Fruit fly (Drosophila melanogaster) whole organism, embryonic: ENCODE measurements around the gene Usp8.

Experiments used
- Atf-2 ChIP-seq: fragments of 200-800 bp; sonication (Bioruptor generic); optimal IDR thresholded peaks from 2 replicates; lab custom pipeline; 2016; ENCODE audit warnings: missing biosample characterization, missing genetic modification characterization
- CG1024 ChIP-seq: fragments of 200-800 bp; sonication (Bioruptor generic); IDR thresholded peaks from 2 replicates; pipeline ENCODE4 v1.3.6; 2022; ENCODE audit warnings: missing biosample characterization, missing genetic modification characterization
- CG10462 ChIP-seq: fragments of 200-800 bp; sonication (Bioruptor generic); optimal IDR thresholded peaks from 2 replicates; lab custom pipeline; 2016; ENCODE audit warnings: missing biosample characterization, missing genetic modification characterization
- CG10543 ChIP-seq: fragments of 200-800 bp; sonication (Bioruptor generic); optimal IDR thresholded peaks from 3 replicates; lab custom pipeline; 2017; ENCODE audit warnings: missing biosample characterization, mild to moderate bottlenecking, missing genetic modification characterization, moderate library complexity
- CG10565 ChIP-seq: fragments of 200-800 bp; sonication (Bioruptor generic); optimal IDR thresholded peaks from 3 replicates; lab custom pipeline; 2016; ENCODE audit warnings: missing biosample characterization, mild to moderate bottlenecking, missing genetic modification characterization
- CG11247 ChIP-seq: fragments of 200-800 bp; sonication (Bioruptor generic); IDR thresholded peaks from 2 replicates; pipeline ENCODE4 v1.3.6; 2022; ENCODE audit warnings: missing biosample characterization, missing genetic modification characterization
- CG11504 ChIP-seq: fragments of 200-800 bp; sonication (Bioruptor generic); optimal IDR thresholded peaks from 3 replicates; lab custom pipeline; 2019; ENCODE audit warnings: missing biosample characterization, mild to moderate bottlenecking, missing genetic modification characterization, moderate library complexity
- CG13424 ChIP-seq: fragments of 200-800 bp; sonication (Bioruptor generic); optimal IDR thresholded peaks from 2 replicates; lab custom pipeline; 2019; ENCODE audit warnings: missing biosample characterization, mild to moderate bottlenecking, missing genetic modification characterization, moderate library complexity
- CG1602 ChIP-seq: fragments of 200-800 bp; sonication (Bioruptor generic); optimal IDR thresholded peaks from 3 replicates; lab custom pipeline; 2016; ENCODE audit warnings: missing biosample characterization, missing genetic modification characterization
- CG17385 ChIP-seq: fragments of 200-800 bp; sonication (Bioruptor generic); optimal IDR thresholded peaks from 3 replicates; lab custom pipeline; 2018; ENCODE audit warnings: missing biosample characterization, mild to moderate bottlenecking, missing genetic modification characterization
- CG17612 ChIP-seq: fragments of 200-800 bp; sonication (Bioruptor generic); IDR thresholded peaks from 2 replicates; pipeline ENCODE4 v1.3.6; 2022; ENCODE audit warnings: missing biosample characterization, missing genetic modification characterization
- CG17802 ChIP-seq: fragments of 200-800 bp; sonication (Bioruptor generic); optimal IDR thresholded peaks from 2 replicates; lab custom pipeline; 2018; ENCODE audit warnings: missing biosample characterization, mild to moderate bottlenecking, missing genetic modification characterization, moderate library complexity
- CG2712 ChIP-seq: fragments of 200-800 bp; optimal IDR thresholded peaks from 3 replicates; lab custom pipeline; 2019; ENCODE audit warnings: missing biosample characterization, mild to moderate bottlenecking, missing genetic modification characterization, moderate library complexity
- CG2889 ChIP-seq: fragments of 200-800 bp; sonication (Bioruptor generic); IDR thresholded peaks from 3 replicates; pipeline ENCODE4 v1.3.6; 2022; ENCODE audit warnings: missing biosample characterization, missing genetic modification characterization
- CG34422 ChIP-seq: fragments of 200-800 bp; sonication (Bioruptor generic); IDR thresholded peaks from 3 replicates; pipeline ENCODE4 v1.3.6; 2022; ENCODE audit warnings: missing biosample characterization, missing genetic modification characterization
- CG4328 ChIP-seq: fragments of 200-800 bp; sonication (Bioruptor generic); optimal IDR thresholded peaks from 3 replicates; lab custom pipeline; 2017; ENCODE audit warnings: missing biosample characterization, missing genetic modification reagents, missing genetic modification characterization
- CG5180 ChIP-seq: fragments of 200-800 bp; sonication (Bioruptor generic); optimal IDR thresholded peaks from 3 replicates; lab custom pipeline; 2017; ENCODE audit warnings: missing biosample characterization, missing genetic modification characterization, mild to moderate bottlenecking, moderate library complexity, missing genetic modification reagents
- CG6813 ChIP-seq: fragments of 200-800 bp; sonication (Bioruptor generic); optimal IDR thresholded peaks from 2 replicates; lab custom pipeline; 2017; ENCODE audit warnings: missing biosample characterization, missing genetic modification characterization, mild to moderate bottlenecking, moderate library complexity, missing genetic modification reagents
- CG6854 ChIP-seq: fragments of 200-800 bp; sonication (Bioruptor generic); optimal IDR thresholded peaks from 3 replicates; lab custom pipeline; 2017; ENCODE audit warnings: missing biosample characterization, mild to moderate bottlenecking, missing genetic modification characterization
- CG8944 ChIP-seq: fragments of 200-800 bp; sonication (Bioruptor generic); optimal IDR thresholded peaks from 3 replicates; lab custom pipeline; 2016; ENCODE audit warnings: missing biosample characterization, missing genetic modification characterization
- CG9437 ChIP-seq: fragments of 200-800 bp; sonication (Bioruptor generic); optimal IDR thresholded peaks from 2 replicates; lab custom pipeline; 2018; ENCODE audit warnings: missing biosample characterization, mild to moderate bottlenecking, missing genetic modification characterization
- Camta ChIP-seq: fragments of 200-800 bp; sonication (Bioruptor generic); optimal IDR thresholded peaks from 2 replicates; lab custom pipeline; 2016; ENCODE audit warnings: missing biosample characterization, missing genetic modification characterization
- Fer1 ChIP-seq: fragments of 200-800 bp; sonication (Bioruptor generic); optimal IDR thresholded peaks from 2 replicates; lab custom pipeline; 2017; ENCODE audit warnings: missing biosample characterization, mild to moderate bottlenecking, missing genetic modification characterization
- Fer3 ChIP-seq: fragments of 200-800 bp; sonication (Bioruptor generic); optimal IDR thresholded peaks from 2 replicates; lab custom pipeline; 2018; ENCODE audit warnings: missing biosample characterization, mild to moderate bottlenecking, missing genetic modification characterization, moderate library complexity
- HLHmδ ChIP-seq: fragments of 200-800 bp; sonication (Bioruptor generic); optimal IDR thresholded peaks from 2 replicates; lab custom pipeline; 2018; ENCODE audit warnings: missing biosample characterization, mild to moderate bottlenecking, missing genetic modification characterization, moderate library complexity
- Med ChIP-seq: fragments of 200-800 bp; sonication (Bioruptor generic); peaks from one replicate; lab custom pipeline; 2016; ENCODE audit warnings: missing biosample characterization, missing genetic modification characterization, mild to moderate bottlenecking, inconsistent platforms, moderate library complexity
- Nf-YB ChIP-seq: fragments of 200-800 bp; sonication (Bioruptor generic); optimal IDR thresholded peaks from 3 replicates; lab custom pipeline; 2019; ENCODE audit warnings: missing biosample characterization, mild to moderate bottlenecking, missing genetic modification characterization, moderate library complexity
- Rfx ChIP-seq: fragments of 200-800 bp; sonication (Bioruptor generic); IDR thresholded peaks from 2 replicates; pipeline ENCODE4 v1.3.6; 2022; ENCODE audit warnings: missing biosample characterization, missing genetic modification characterization
- Sox102F ChIP-seq: fragments of 200-800 bp; sonication (Bioruptor generic); optimal IDR thresholded peaks from 2 replicates; lab custom pipeline; 2018; ENCODE audit warnings: missing biosample characterization, mild to moderate bottlenecking, missing genetic modification characterization, moderate library complexity
- Xrp1 ChIP-seq: fragments of 200-800 bp; sonication (Bioruptor generic); IDR thresholded peaks from 2 replicates; pipeline ENCODE4 v1.3.6; 2022; ENCODE audit warnings: missing biosample characterization, missing genetic modification characterization
- az2 ChIP-seq: fragments of 200-800 bp; sonication (Bioruptor generic); optimal IDR thresholded peaks from 3 replicates; lab custom pipeline; 2016; ENCODE audit warnings: missing biosample characterization, missing genetic modification characterization
- chm ChIP-seq: fragments of 200-800 bp; sonication (Bioruptor generic); IDR thresholded peaks from 2 replicates; pipeline ENCODE4 v1.3.6; 2022; ENCODE audit warnings: missing biosample characterization, missing genetic modification characterization
- corto ChIP-seq: fragments of 200-800 bp; sonication (Bioruptor generic); optimal IDR thresholded peaks from 2 replicates; lab custom pipeline; 2016; ENCODE audit warnings: missing biosample characterization, mild to moderate bottlenecking, missing genetic modification characterization, moderate library complexity
- da ChIP-seq: fragments of 200-800 bp; sonication (Bioruptor generic); optimal IDR thresholded peaks from 2 replicates; lab custom pipeline; 2016; ENCODE audit warnings: missing biosample characterization, missing genetic modification characterization
- dysf ChIP-seq: fragments of 200-800 bp; sonication (Bioruptor generic); IDR thresholded peaks from 3 replicates; pipeline ENCODE4 v1.3.6; 2022; ENCODE audit warnings: missing biosample characterization, missing genetic modification characterization
- ewg ChIP-seq: fragments of 200-800 bp; sonication (Bioruptor generic); optimal IDR thresholded peaks from 3 replicates; lab custom pipeline; 2017; ENCODE audit warnings: mild to moderate bottlenecking, missing biosample characterization, missing genetic modification reagents, missing genetic modification characterization
- fd102C ChIP-seq: fragments of 200-800 bp; sonication (Bioruptor generic); optimal IDR thresholded peaks from 2 replicates; lab custom pipeline; 2018; ENCODE audit warnings: missing biosample characterization, mild to moderate bottlenecking, missing genetic modification characterization, moderate library complexity
- kay ChIP-seq: fragments of 200-800 bp; sonication (Bioruptor generic); optimal IDR thresholded peaks from 2 replicates; lab custom pipeline; 2016; ENCODE audit warnings: missing biosample characterization, missing genetic modification characterization
- luna ChIP-seq: fragments of 200-800 bp; sonication (Bioruptor generic); optimal IDR thresholded peaks from 2 replicates; lab custom pipeline; 2016; ENCODE audit warnings: missing biosample characterization, missing genetic modification characterization
- maf-S ChIP-seq: fragments of 200-800 bp; sonication (Bioruptor generic); optimal IDR thresholded peaks from 2 replicates; lab custom pipeline; 2016; ENCODE audit warnings: missing biosample characterization, missing genetic modification characterization
- mirr ChIP-seq: fragments of 200-800 bp; sonication (Bioruptor generic); optimal IDR thresholded peaks from 3 replicates; lab custom pipeline; 2018; ENCODE audit warnings: missing biosample characterization, mild to moderate bottlenecking, missing genetic modification characterization
- nau ChIP-seq: fragments of 200-800 bp; sonication (Bioruptor generic); optimal IDR thresholded peaks from 3 replicates; lab custom pipeline; 2017; ENCODE audit warnings: missing biosample characterization, mild to moderate bottlenecking, missing genetic modification characterization, missing genetic modification reagents
- sd ChIP-seq: fragments of 200-800 bp; sonication (Bioruptor generic); optimal IDR thresholded peaks from 3 replicates; lab custom pipeline; 2018; ENCODE audit warnings: missing biosample characterization, mild to moderate bottlenecking, missing genetic modification characterization, moderate library complexity
- seq ChIP-seq: fragments of 200-800 bp; sonication (Bioruptor generic); IDR thresholded peaks from 2 replicates; pipeline ENCODE4 v1.3.6; 2022; ENCODE audit warnings: missing biosample characterization, missing genetic modification characterization
- sug ChIP-seq: fragments of 200-800 bp; optimal IDR thresholded peaks from 2 replicates; lab custom pipeline; 2019; ENCODE audit warnings: missing biosample characterization, mild to moderate bottlenecking, missing genetic modification characterization, moderate library complexity
- tin ChIP-seq: fragments of 200-800 bp; sonication (Bioruptor generic); optimal IDR thresholded peaks from 3 replicates; lab custom pipeline; 2016; ENCODE audit warnings: missing biosample characterization, missing genetic modification characterization
- tll ChIP-seq, 2 experiments: fragments of 200-800 bp in 1 of 2; fragments of >200 bp in 1 of 2; sonication (Bioruptor generic) in 1 of 2; optimal IDR thresholded peaks; 2 replicates each; lab custom pipeline; 2017 to 2019; ENCODE audit warnings: missing biosample characterization in 2 of 2, missing genetic modification characterization in 2 of 2, mild to moderate bottlenecking in 1 of 2, moderate library complexity in 1 of 2
- tna ChIP-seq: fragments of 200-800 bp; sonication (Bioruptor generic); IDR thresholded peaks from 2 replicates; pipeline ENCODE4 v1.3.6; 2022; ENCODE audit warnings: missing biosample characterization, missing genetic modification characterization; ENCODE audit not compliant: partially characterized antibody
- tup ChIP-seq: fragments of 200-800 bp; sonication (Bioruptor generic); optimal IDR thresholded peaks from 2 replicates; lab custom pipeline; 2016; ENCODE audit warnings: missing biosample characterization, mild to moderate bottlenecking, missing genetic modification characterization, moderate library complexity

The Usp8 gene

dm6 chr3R:21111964-21112740, 21.9 kb upstream of the Usp8 start (continued):
- TF ChIP-seq CG34422 (GFP tag; lab: Robert Waterston, UW) (0 out of 3 replicates have a peak, but pooled peaks have one; percentile 7), HLHmδ (no peak), CG6813 (GFP tag; lab: Kevin White, UChicago) (peak; percentile 3), CG17612 (GFP tag; lab: Robert Waterston, UW) (no peak), sd (tag; lab: Kevin White, UChicago) (no peak), luna (GFP tag; lab: Kevin White, UChicago) (no peak), CG1024 (GFP tag; lab: Robert Waterston, UW) (no peak), CG2712 (peak; percentile 24), CG4328 (GFP tag; lab: Kevin White, UChicago) (peak; percentile 2), CG1602 (GFP tag; lab: Kevin White, UChicago) (peak; percentile 28), Nf-YB (GFP tag; lab: Kevin White, UChicago) (peak; percentile 14), fd102C (no peak), CG13424 (tag; lab: Kevin White, UChicago) (peak; percentile 45), CG17385 (GFP tag; lab: Kevin White, UChicago) (peak; percentile 57), ewg (GFP tag; lab: Kevin White, UChicago) (peak; percentile 14), tna (GFP tag; lab: Robert Waterston, UW) (no peak), Fer1 (GFP tag; lab: Kevin White, UChicago) (peak; percentile 37), da (no peak), CG5180 (GFP tag; lab: Kevin White, UChicago) (peak; percentile 27), maf-S (GFP tag; lab: Kevin White, UChicago) (no peak), CG11504 (peak; percentile 60), Med (GFP tag; lab: Kevin White, UChicago) (peak; percentile 75), nau (GFP tag; lab: Kevin White, UChicago) (peak; percentile 16), CG10565 (GFP tag; lab: Kevin White, UChicago) (no peak), chm (GFP tag; lab: Robert Waterston, UW) (no peak), seq (GFP tag; lab: Robert Waterston, UW) (peak; percentile 38; the same call in 1 of the 2 replicates), corto (GFP tag; lab: Kevin White, UChicago) (peak; percentile 71), tup (GFP tag; lab: Kevin White, UChicago) (no peak), CG10462 (GFP tag; lab: Kevin White, UChicago) (peak; percentile 9), dysf (GFP tag; lab: Robert Waterston, UW) (peak; percentile 60; the same call in 2 of the 3 replicates), CG11247 (GFP tag; lab: Robert Waterston, UW) (no peak), Fer3 (peak; percentile 14), CG17802 (tag; lab: Kevin White, UChicago) (no peak), sug (tag; lab: Kevin White, UChicago) (peak; percentile 14), CG2889 (no peak; the same call in 2 of the 3 replicates), Camta (GFP tag; lab: Kevin White, UChicago) (no peak), tin (GFP tag; lab: Kevin White, UChicago) (peak; percentile 22), az2 (peak; percentile 34), CG8944 (GFP tag; lab: Kevin White, UChicago) (no peak), tll (GFP tag; optimal IDR thresholded peaks at IDR 0.05; lab: Kevin White, UChicago) (no peak), Rfx (GFP tag; lab: Robert Waterston, UW) (peak; percentile 51), CG10543 (no peak), Atf-2 (GFP tag; lab: Kevin White, UChicago) (no peak), Xrp1 (GFP tag; lab: Robert Waterston, UW) (peak; percentile 7), kay (no peak), Sox102F (peak; percentile 49), CG6854 (GFP tag; lab: Kevin White, UChicago) (no peak), CG9437 (GFP tag; lab: Kevin White, UChicago) (no peak), mirr (GFP tag; lab: Kevin White, UChicago) (peak; percentile 18)
